Fruit fly (Drosophila melanogaster): Measurements from ENCODE around the gene Ugalt.

Ugalt gene

DNA sequence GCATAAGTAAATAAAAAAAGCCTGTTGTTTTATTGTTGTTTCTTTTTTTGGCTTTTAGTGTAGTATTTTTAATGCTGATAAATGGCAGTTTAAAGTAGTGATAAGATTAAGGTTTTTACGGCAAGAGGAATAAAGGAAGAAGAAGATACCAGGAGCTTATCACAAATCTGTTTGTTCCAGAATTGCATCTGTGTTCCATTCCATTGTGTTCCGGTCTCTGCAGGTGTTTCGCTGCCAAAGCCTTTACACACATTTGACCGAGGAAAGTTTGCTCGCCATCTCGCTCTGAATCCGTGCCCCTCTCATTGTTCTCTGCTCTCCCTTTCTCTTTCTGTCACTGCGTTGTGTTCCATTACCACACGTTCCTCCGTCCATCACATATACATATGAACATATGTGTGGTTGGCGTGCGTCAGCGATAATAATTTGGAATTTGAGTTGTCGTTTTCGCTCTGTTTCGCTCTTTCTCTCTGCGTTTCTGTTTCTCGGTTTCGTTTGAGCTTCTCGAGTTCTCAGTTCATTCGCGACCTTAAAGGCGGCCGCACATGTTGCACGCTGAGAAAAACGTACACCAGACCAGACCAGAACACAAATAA is 45.3 kb downstream of the Ugalt start (continued):
- TF ChIP-seq CG6765 (GFP tag; optimal IDR thresholded peaks at IDR 0.05) (no peak), MTF-1 (GFP tag; optimal IDR thresholded peaks at IDR 0.05; ENCODE audit: borderline replicate concordance) (no peak), CG5245 (GFP tag; optimal IDR thresholded peaks at IDR 0.05) (no peak), CG6254 (GFP tag; optimal IDR thresholded peaks at IDR 0.05) (no peak), CG7928 (GFP tag; optimal IDR thresholded peaks at IDR 0.05) (no peak), TFAM (GFP tag; optimal IDR thresholded peaks at IDR 0.05) (no peak), Xrp1 (GFP tag; IDR thresholded peaks at IDR 0.05) (no peak), ash1 (GFP tag; optimal IDR thresholded peaks at IDR 0.05) (no peak), prd (optimal IDR thresholded peaks at IDR 0.05) (no peak), prd (GFP tag; IDR thresholded peaks at IDR 0.05) (no peak), CG10321 (GFP tag; IDR thresholded peaks at IDR 0.05) (no peak), cato (GFP tag; optimal IDR thresholded peaks at IDR 0.05; ENCODE audit: borderline replicate concordance) (no peak), Hr39 (optimal IDR thresholded peaks at IDR 0.05) (no peak), Ets97D (GFP tag; optimal IDR thresholded peaks at IDR 0.05) (no peak), esg (GFP tag; conservative IDR thresholded peaks at IDR 0.05) (no peak), zfh2 (GFP tag; optimal IDR thresholded peaks at IDR 0.05) (no peak), Dfd (GFP tag; optimal IDR thresholded peaks at IDR 0.05) (no peak), cad (GFP tag; optimal IDR thresholded peaks at IDR 0.05) (no peak), unc-4 (GFP tag; IDR thresholded peaks at IDR 0.05; ENCODE audit: partially characterized antibody) (no peak), shn (GFP tag; optimal IDR thresholded peaks at IDR 0.05) (no peak), Dref (GFP tag; IDR thresholded peaks at IDR 0.05) (no peak), CG14965 (GFP tag; optimal IDR thresholded peaks at IDR 0.05; ENCODE audit: borderline replicate concordance) (no peak), CG17328 (GFP tag; IDR thresholded peaks at IDR 0.05) (no peak), trem (tag; optimal IDR thresholded peaks at IDR 0.05) (no peak), CG17359 (tag; optimal IDR thresholded peaks at IDR 0.05) (no peak), otp (GFP tag; IDR thresholded peaks at IDR 0.05) (no peak), Antp (GFP tag; optimal IDR thresholded peaks at IDR 0.05) (no peak), tll (GFP tag; optimal IDR thresholded peaks at IDR 0.05) (no peak), NK7.1 (GFP tag; optimal IDR thresholded peaks at IDR 0.05) (no peak), CG11398 (GFP tag; optimal IDR thresholded peaks at IDR 0.05) (no peak), mirr (GFP tag; optimal IDR thresholded peaks at IDR 0.05) (no peak), zf30C (GFP tag; optimal IDR thresholded peaks at IDR 0.05) (no peak), CG8388 (GFP tag; optimal IDR thresholded peaks at IDR 0.05) (no peak), CG15514 (GFP tag; optimal IDR thresholded peaks at IDR 0.05) (peak; percentile 9), CG8290 (GFP tag; optimal IDR thresholded peaks at IDR 0.05) (peak; percentile 32), CG8290 (tag; optimal IDR thresholded peaks at IDR 0.05) (no peak), CG11723 (GFP tag; optimal IDR thresholded peaks at IDR 0.05) (no peak), CG6791 (GFP tag; IDR thresholded peaks at IDR 0.05; ENCODE audit: partially characterized antibody) (no peak), gce (GFP tag; IDR thresholded peaks at IDR 0.05) (no peak), CG13296 (GFP tag; optimal IDR thresholded peaks at IDR 0.05) (peak; percentile 35), ttk (GFP tag; IDR thresholded peaks at IDR 0.05) (no peak), Gsc (GFP tag; IDR thresholded peaks at IDR 0.05) (no peak), GATAe (GFP tag; conservative IDR thresholded peaks at IDR 0.05) (peak; percentile 59), Aef1 (GFP tag; IDR thresholded peaks at IDR 0.05) (no peak), croc (GFP tag; conservative IDR thresholded peaks at IDR 0.05) (no peak), kni (GFP tag; optimal IDR thresholded peaks at IDR 0.05) (no peak), jigr1 (GFP tag; IDR thresholded peaks at IDR 0.05) (no peak), Hand (GFP tag; optimal IDR thresholded peaks at IDR 0.05) (no peak), crc (GFP tag; optimal IDR thresholded peaks at IDR 0.05) (no peak), B-H2 (GFP tag; optimal IDR thresholded peaks at IDR 0.05) (no peak), CG16863 (GFP tag; optimal IDR thresholded peaks at IDR 0.05) (no peak), ci (GFP tag; IDR thresholded peaks at IDR 0.05) (peak; percentile 60; the same call in 1 of the 3 replicates)

All from whole organism, embryonic.